Fruit fly (Drosophila melanogaster) ovary, adult (tissue): Measurements from ENCODE around the gene CG8292.

Experiments used
- CG17801 ChIP-seq: fragments of 200-800 bp; optimal IDR thresholded peaks from 2 replicates; lab custom pipeline; 2019; ENCODE audit warnings: missing biosample characterization, mild to moderate bottlenecking, missing genetic modification characterization, moderate library complexity; ENCODE audit not compliant: partially characterized antibody

CG8292 gene

dm6 chr2L:8196757-8197530 is 20.9 kb downstream of the CG8292 start, which contains the start of the genes CG8475 and CG8460:
CG8475 (minus strand) TSS chr2L:8196918.
CG8460 (plus strand) TSS chr2L:8197193.
- TF ChIP-seq CG17801 (GFP tag; lab: Kevin White, UChicago): no peak

DNA sequence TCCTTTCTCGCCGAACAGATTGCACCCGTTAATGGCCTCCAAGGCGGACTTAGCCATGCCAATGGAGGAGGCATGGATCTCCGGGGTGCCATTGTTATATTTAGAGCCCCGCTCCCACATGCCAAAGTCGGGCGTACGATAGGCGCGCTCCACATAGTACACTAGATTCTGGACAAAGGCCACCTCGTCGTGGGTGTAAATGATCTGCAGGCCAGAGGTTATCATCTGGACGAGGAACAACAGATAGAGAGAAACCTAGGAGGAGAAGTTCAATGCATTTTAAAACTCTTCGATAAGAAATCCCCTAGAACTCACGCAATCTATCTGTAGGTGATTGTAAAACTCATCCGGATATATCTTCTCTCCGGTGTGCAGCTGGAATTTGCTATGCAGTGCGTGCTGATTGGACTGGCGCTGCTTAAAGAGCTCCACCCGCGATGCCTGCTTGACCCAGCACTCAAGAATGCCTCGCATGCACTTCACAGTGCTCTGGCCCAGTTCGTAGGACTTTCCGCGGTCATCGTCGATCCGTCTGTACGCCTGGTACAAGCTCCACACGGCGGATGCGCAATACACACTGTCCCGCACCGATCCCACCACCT is 22.0 kb downstream of the CG8292 start:
- TF ChIP-seq CG17801 (GFP tag; lab: Kevin White, UChicago): no peak

dm6 chr2L:8190681-8191080 is 27.1 kb downstream of the CG8292 start, which contains the start of gene CG34134:
CG34134 (minus strand) TSS chr2L:8190781.
- TF ChIP-seq CG17801 (GFP tag; lab: Kevin White, UChicago): no peak

- TF ChIP-seq CG17801 (GFP tag; lab: Kevin White, UChicago): no peak
Observed at dm6 chr2L:8185008-8185407, 32.8 kb downstream of the CG8292 start.

DNA sequence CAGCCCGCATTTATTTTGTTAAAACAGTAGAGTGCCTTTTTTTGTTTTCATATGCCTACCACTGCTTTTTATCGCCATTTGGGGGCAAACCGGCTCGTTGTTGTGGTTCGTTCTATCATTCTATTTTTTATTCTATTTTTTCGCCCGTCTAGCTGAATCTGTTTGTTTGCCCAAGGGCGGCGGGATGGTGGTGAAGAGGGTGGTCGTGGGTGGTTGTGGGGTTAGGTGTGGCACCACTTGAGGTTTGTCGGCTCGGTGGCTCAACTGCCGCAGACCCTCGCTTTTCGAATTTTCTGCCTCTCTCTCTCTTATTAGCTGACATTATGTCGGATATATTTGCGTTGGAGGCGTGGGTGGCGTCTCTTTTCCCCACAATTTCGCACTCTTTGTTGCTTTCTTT is 46.3 kb downstream of the CG8292 start:
- TF ChIP-seq CG17801 (GFP tag; lab: Kevin White, UChicago): no peak

DNA sequence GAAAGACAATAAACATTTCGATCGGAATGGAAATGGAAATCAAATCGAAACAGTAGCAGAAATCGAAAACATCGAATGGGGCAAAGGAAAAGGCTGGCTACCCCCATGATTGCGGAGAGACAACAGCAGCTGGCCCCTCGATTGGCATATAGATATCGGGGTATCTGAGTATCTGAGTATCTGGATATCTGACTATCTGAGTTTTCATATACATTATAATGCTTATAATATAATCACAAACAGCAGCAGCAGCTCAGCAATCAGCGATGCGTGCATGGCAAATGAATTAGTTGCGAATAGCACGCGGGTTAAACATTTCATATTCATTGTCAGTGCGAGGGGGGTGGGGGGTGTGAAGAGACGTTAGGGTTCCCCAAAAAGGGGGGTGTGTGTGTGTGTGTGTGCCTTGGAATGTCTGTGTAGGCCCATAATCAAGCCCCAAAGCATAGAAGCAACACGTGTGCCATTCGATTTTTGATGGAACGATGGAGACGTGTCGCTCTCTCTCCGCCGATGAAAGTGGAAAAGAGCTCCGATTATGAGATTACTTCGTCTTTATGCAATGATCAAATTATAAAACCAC is 47.1 kb downstream of the CG8292 start:
- no peak for TF ChIP-seq CG17801 (GFP tag; lab: Kevin White, UChicago)

- TF ChIP-seq CG17801 (GFP tag; lab: Kevin White, UChicago): no peak
Observed at dm6 chr2L:8168075-8168474, 49.7 kb downstream of the CG8292 start.
